Fruit fly (Drosophila melanogaster) whole organism, embryonic: ENCODE measurements around the gene Cpr73D.
A peak's percentile ranks its signal among the peaks of the same experiment; 100 is the strongest.

Source experiments
- Bdp1 ChIP-seq: fragments of 200-800 bp; sonication (Bioruptor generic); optimal IDR thresholded peaks from 3 replicates; lab custom pipeline; 2016; ENCODE audit warnings: missing biosample characterization, missing genetic modification characterization
- CG10209 ChIP-seq: fragments of 200-800 bp; sonication (Bioruptor generic); optimal IDR thresholded peaks from 3 replicates; lab custom pipeline; 2017; ENCODE audit warnings: missing biosample characterization, mild to moderate bottlenecking, missing genetic modification characterization, missing genetic modification reagents
- CG10321 ChIP-seq: fragments of 200-800 bp; sonication (Bioruptor generic); IDR thresholded peaks from 2 replicates; pipeline ENCODE4 v1.3.6; 2022; ENCODE audit warnings: missing biosample characterization, missing genetic modification characterization
- CG11695 ChIP-seq: fragments of 200-800 bp; sonication (Bioruptor generic); IDR thresholded peaks from 3 replicates; pipeline ENCODE4 v1.3.6; 2022; ENCODE audit warnings: missing biosample characterization, missing genetic modification characterization
- CG12391 ChIP-seq: fragments of 200-800 bp; sonication (Bioruptor generic); optimal IDR thresholded peaks from 3 replicates; lab custom pipeline; 2018; ENCODE audit warnings: missing biosample characterization, mild to moderate bottlenecking, missing genetic modification characterization, moderate library complexity
- CG14014 ChIP-seq: fragments of 200-800 bp; sonication (Bioruptor generic); IDR thresholded peaks from 2 replicates; pipeline ENCODE4 v1.3.6; 2022; ENCODE audit warnings: missing biosample characterization, missing genetic modification characterization
- CG14667 ChIP-seq: fragments of 200-800 bp; sonication (Bioruptor generic); IDR thresholded peaks from 2 replicates; pipeline ENCODE4 v1.3.6; 2022; ENCODE audit warnings: missing biosample characterization, missing genetic modification characterization
- CG17359 ChIP-seq: fragments of 200-800 bp; sonication (Bioruptor generic); optimal IDR thresholded peaks from 3 replicates; lab custom pipeline; 2018; ENCODE audit warnings: missing biosample characterization, mild to moderate bottlenecking, missing genetic modification characterization, moderate library complexity
- CG17361 ChIP-seq: fragments of 200-800 bp; sonication (Bioruptor generic); IDR thresholded peaks from 3 replicates; pipeline ENCODE4 v1.3.6; 2022; ENCODE audit warnings: missing biosample characterization, missing genetic modification characterization
- CG17385 ChIP-seq: fragments of 200-800 bp; sonication (Bioruptor generic); optimal IDR thresholded peaks from 3 replicates; lab custom pipeline; 2018; ENCODE audit warnings: missing biosample characterization, mild to moderate bottlenecking, missing genetic modification characterization
- CG2129 ChIP-seq: fragments of 200-800 bp; sonication (Bioruptor generic); IDR thresholded peaks from 2 replicates; pipeline ENCODE4 v1.3.6; 2022; ENCODE audit warnings: missing biosample characterization, missing genetic modification characterization; ENCODE audit not compliant: partially characterized antibody
- CG30020 ChIP-seq: fragments of 200-800 bp; optimal IDR thresholded peaks from 2 replicates; lab custom pipeline; 2019; ENCODE audit warnings: missing biosample characterization, mild to moderate bottlenecking, missing genetic modification characterization, moderate library complexity
- CG33213 ChIP-seq: fragments of 200-800 bp; sonication (Bioruptor generic); optimal IDR thresholded peaks from 3 replicates; lab custom pipeline; 2016; ENCODE audit warnings: missing biosample characterization, missing genetic modification characterization
- CG33557 ChIP-seq: fragments of 200-800 bp; sonication (Bioruptor generic); optimal IDR thresholded peaks from 2 replicates; lab custom pipeline; 2019; ENCODE audit warnings: missing biosample characterization, mild to moderate bottlenecking, missing genetic modification characterization, moderate library complexity
- CG4360 ChIP-seq: fragments of 200-800 bp; sonication (Bioruptor generic); IDR thresholded peaks from 2 replicates; pipeline ENCODE4 v1.3.6; 2022; ENCODE audit warnings: missing biosample characterization, missing genetic modification characterization
- CG4707 ChIP-seq: fragments of 200-800 bp; sonication (Bioruptor generic); optimal IDR thresholded peaks from 2 replicates; lab custom pipeline; 2018; ENCODE audit warnings: missing biosample characterization, mild to moderate bottlenecking, missing genetic modification characterization, moderate library complexity
- CG4820 ChIP-seq: fragments of 200-800 bp; sonication (Bioruptor generic); optimal IDR thresholded peaks from 3 replicates; lab custom pipeline; 2016; ENCODE audit warnings: missing biosample characterization, missing genetic modification characterization
- CG6175 ChIP-seq: fragments of 200-800 bp; sonication (Bioruptor generic); IDR thresholded peaks from 3 replicates; pipeline ENCODE4 v1.3.6; 2022; ENCODE audit warnings: missing biosample characterization, missing genetic modification characterization
- CG6791 ChIP-seq: fragments of 200-800 bp; sonication (Bioruptor generic); IDR thresholded peaks from 3 replicates; pipeline ENCODE4 v1.3.6; 2022; ENCODE audit warnings: missing biosample characterization, missing genetic modification characterization; ENCODE audit not compliant: partially characterized antibody
- CG7372 ChIP-seq: fragments of 200-800 bp; sonication (Bioruptor generic); IDR thresholded peaks from 2 replicates; pipeline ENCODE4 v1.3.6; 2022; ENCODE audit warnings: missing biosample characterization, missing genetic modification characterization
- CG9215 ChIP-seq: fragments of 200-800 bp; sonication (Bioruptor generic); IDR thresholded peaks from 2 replicates; pipeline ENCODE4 v1.3.6; 2022; ENCODE audit warnings: missing biosample characterization, missing genetic modification characterization
- CG9932 ChIP-seq: fragments of 200-800 bp; sonication (Bioruptor generic); IDR thresholded peaks from 2 replicates; pipeline ENCODE4 v1.3.6; 2022; ENCODE audit warnings: missing biosample characterization, missing genetic modification characterization
- CoRest ChIP-seq: fragments of 200-800 bp; sonication (Bioruptor generic); optimal IDR thresholded peaks from 3 replicates; lab custom pipeline; 2018; ENCODE audit warnings: missing biosample characterization, mild to moderate bottlenecking, missing genetic modification characterization, moderate library complexity
- Dad ChIP-seq: fragments of 200-800 bp; sonication (Bioruptor generic); optimal IDR thresholded peaks from 3 replicates; lab custom pipeline; 2016; ENCODE audit warnings: missing biosample characterization, missing genetic modification characterization
- Dbx ChIP-seq: fragments of 200-800 bp; sonication (Bioruptor generic); IDR thresholded peaks from 3 replicates; pipeline ENCODE4 v1.3.6; 2022; ENCODE audit warnings: missing biosample characterization, missing genetic modification characterization
- Dip3 ChIP-seq: fragments of 200-800 bp; sonication (Bioruptor generic); optimal IDR thresholded peaks from 3 replicates; lab custom pipeline; 2016; ENCODE audit warnings: missing biosample characterization, missing genetic modification characterization
- Dp ChIP-seq: fragments of 200-800 bp; sonication (Bioruptor generic); optimal IDR thresholded peaks from 2 replicates; lab custom pipeline; 2018; ENCODE audit warnings: missing biosample characterization, mild to moderate bottlenecking, missing genetic modification characterization, moderate library complexity
- Dref ChIP-seq: fragments of 200-800 bp; sonication (Bioruptor generic); IDR thresholded peaks from 2 replicates; pipeline ENCODE4 v1.3.6; 2022; ENCODE audit warnings: missing biosample characterization, missing genetic modification characterization
- Ets65A ChIP-seq: fragments of 200-800 bp; sonication (Bioruptor generic); peaks from one replicate; lab custom pipeline; 2016; ENCODE audit warnings: missing biosample characterization, missing genetic modification characterization
- Ets97D ChIP-seq: fragments of 200-800 bp; sonication (Bioruptor generic); optimal IDR thresholded peaks from 3 replicates; lab custom pipeline; 2016; ENCODE audit warnings: missing biosample characterization, missing genetic modification characterization
- HHEX ChIP-seq: fragments of 200-800 bp; sonication (Bioruptor generic); optimal IDR thresholded peaks from 3 replicates; lab custom pipeline; 2017; ENCODE audit warnings: missing biosample characterization, mild to moderate bottlenecking, missing genetic modification characterization, missing genetic modification reagents
- Hand ChIP-seq: fragments of 200-800 bp; sonication (Bioruptor generic); optimal IDR thresholded peaks from 2 replicates; lab custom pipeline; 2017; ENCODE audit warnings: mild to moderate bottlenecking, missing biosample characterization, missing genetic modification reagents, missing genetic modification characterization
- MESR4 ChIP-seq: fragments of 200-800 bp; sonication (Bioruptor generic); optimal IDR thresholded peaks from 2 replicates; lab custom pipeline; 2018; ENCODE audit warnings: missing biosample characterization, mild to moderate bottlenecking, missing genetic modification characterization, moderate library complexity
- Myb ChIP-seq: fragments of 200-800 bp; sonication (Bioruptor generic); optimal IDR thresholded peaks from 2 replicates; lab custom pipeline; 2016; ENCODE audit warnings: missing biosample characterization, missing genetic modification characterization
- NK7.1 ChIP-seq: fragments of 200-800 bp; sonication (Bioruptor generic); optimal IDR thresholded peaks from 3 replicates; lab custom pipeline; 2016; ENCODE audit warnings: missing biosample characterization, missing genetic modification characterization
- Taf1 ChIP-seq: fragments of 200-800 bp; sonication (Bioruptor generic); IDR thresholded peaks from 2 replicates; pipeline ENCODE4 v1.3.6; 2022; ENCODE audit warnings: missing biosample characterization, missing genetic modification characterization
- amos ChIP-seq: fragments of 200-800 bp; sonication (Bioruptor generic); IDR thresholded peaks from 2 replicates; pipeline ENCODE4 v1.3.6; 2022; ENCODE audit warnings: missing biosample characterization, missing genetic modification characterization; ENCODE audit not compliant: partially characterized antibody
- btn ChIP-seq: fragments of 200-800 bp; sonication (Bioruptor generic); optimal IDR thresholded peaks from 2 replicates; lab custom pipeline; 2016; ENCODE audit warnings: missing biosample characterization, missing genetic modification characterization
- chinmo ChIP-seq: fragments of 200-800 bp; sonication (Bioruptor generic); IDR thresholded peaks from 4 replicates; pipeline ENCODE4 v1.3.6; 2022; ENCODE audit warnings: missing biosample characterization, missing genetic modification characterization; ENCODE audit not compliant: partially characterized antibody
- dimm ChIP-seq: fragments of 200-800 bp; sonication (Bioruptor generic); IDR thresholded peaks from 2 replicates; pipeline ENCODE4 v1.3.6; 2022; ENCODE audit warnings: missing biosample characterization, missing genetic modification characterization
- fd64A ChIP-seq: fragments of 200-800 bp; sonication (Bioruptor generic); optimal IDR thresholded peaks from 3 replicates; lab custom pipeline; 2018; ENCODE audit warnings: missing biosample characterization, mild to moderate bottlenecking, missing genetic modification characterization
- ftz-f1 ChIP-seq: fragments of 200-800 bp; sonication (Bioruptor generic); optimal IDR thresholded peaks from 2 replicates; lab custom pipeline; 2016; ENCODE audit warnings: missing biosample characterization, missing genetic modification characterization
- gce ChIP-seq: fragments of 200-800 bp; sonication (Bioruptor generic); IDR thresholded peaks from 3 replicates; pipeline ENCODE4 v1.3.6; 2022; ENCODE audit warnings: missing biosample characterization, missing genetic modification characterization
- hkb ChIP-seq, 2 experiments: fragments of 200-800 bp in 1 of 2; fragments of >200 bp in 1 of 2; sonication (Bioruptor generic) in 1 of 2; IDR thresholded peaks in 1 of 2; optimal IDR thresholded peaks in 1 of 2; 2 replicates each; pipeline versions ENCODE4 v1.3.6 to Lab custom; 2017 to 2022; ENCODE audit warnings: missing biosample characterization in 1 of 2, missing genetic modification characterization in 1 of 2
- nerfin-1 ChIP-seq: fragments of 200-800 bp; sonication (Bioruptor generic); optimal IDR thresholded peaks from 3 replicates; lab custom pipeline; 2019; ENCODE audit warnings: missing biosample characterization, mild to moderate bottlenecking, missing genetic modification characterization, moderate library complexity
- nerfin-2 ChIP-seq: fragments of 200-800 bp; sonication (Bioruptor generic); IDR thresholded peaks from 2 replicates; pipeline ENCODE4 v1.3.6; 2022; ENCODE audit warnings: missing biosample characterization, missing genetic modification characterization; ENCODE audit not compliant: partially characterized antibody
- org-1 ChIP-seq: fragments of 200-800 bp; sonication (Bioruptor generic); optimal IDR thresholded peaks from 2 replicates; lab custom pipeline; 2017; ENCODE audit warnings: missing biosample characterization, missing genetic modification characterization
- tna ChIP-seq: fragments of 200-800 bp; sonication (Bioruptor generic); IDR thresholded peaks from 2 replicates; pipeline ENCODE4 v1.3.6; 2022; ENCODE audit warnings: missing biosample characterization, missing genetic modification characterization; ENCODE audit not compliant: partially characterized antibody
- zfh1 ChIP-seq: fragments of 200-800 bp; sonication (Bioruptor generic); IDR thresholded peaks from 3 replicates; pipeline ENCODE4 v1.3.6; 2022; ENCODE audit warnings: missing biosample characterization, missing genetic modification characterization

The Cpr73D gene

DNA sequence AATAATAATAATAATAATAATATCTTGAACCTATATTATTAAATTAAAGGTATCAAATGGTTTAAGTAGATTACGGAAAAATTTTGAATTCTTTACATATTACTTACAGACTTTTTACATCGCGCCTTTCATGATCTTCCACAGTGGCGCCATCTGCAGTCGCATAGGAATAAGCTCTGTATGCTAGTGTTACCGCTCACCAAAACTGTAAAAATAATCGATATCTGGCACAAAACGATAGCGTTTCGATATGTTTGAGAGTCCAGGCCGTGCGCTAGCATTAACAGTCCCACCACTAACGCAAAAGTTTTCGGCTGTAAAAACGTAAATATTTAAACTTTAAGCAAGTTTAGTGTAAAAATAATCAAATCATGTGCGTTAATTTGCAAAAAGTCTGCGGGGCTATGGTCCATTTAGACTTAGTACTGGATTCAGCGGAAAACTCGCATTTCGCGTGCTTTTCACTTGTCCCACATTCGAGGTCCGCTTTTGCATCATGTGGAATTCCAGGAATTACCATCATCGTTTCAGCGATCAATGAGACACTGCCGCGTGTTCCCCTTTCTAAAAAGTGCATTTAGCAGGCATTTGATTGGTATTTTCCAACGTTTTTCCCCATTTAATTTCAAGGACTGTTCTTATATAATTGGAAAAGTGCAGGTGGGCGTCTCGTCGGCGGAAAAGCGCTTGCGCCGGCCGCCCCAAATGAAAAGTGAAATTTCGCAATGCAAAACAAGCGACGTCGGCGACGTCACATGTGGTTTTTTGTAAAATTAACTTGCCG lies 2.1 kb downstream of the Cpr73D start (continued):
- TF ChIP-seq CG2129 (GFP tag; lab: Robert Waterston, UW) = peak; percentile 62
- peak; percentile 85; the same call in 3 of the 4 replicates for TF ChIP-seq chinmo (GFP tag; lab: Robert Waterston, UW)
- peak; percentile 58 for TF ChIP-seq tna (GFP tag; lab: Robert Waterston, UW)
- peak; percentile 57 for TF ChIP-seq CG9932 (GFP tag; lab: Robert Waterston, UW)
- TF ChIP-seq CG6175 = no peak
- TF ChIP-seq hkb (optimal IDR thresholded peaks at IDR 0.05; lab: Kevin White, UChicago) = no peak
- TF ChIP-seq hkb (GFP tag; IDR thresholded peaks at IDR 0.05; lab: Robert Waterston, UW) = peak; percentile 35; the same call in 1 of the 2 replicates
- peak; percentile 96 for TF ChIP-seq Dp (GFP tag; lab: Kevin White, UChicago)
- TF ChIP-seq CG17361 (GFP tag; lab: Robert Waterston, UW) = no peak
- no peak for TF ChIP-seq Taf1
- TF ChIP-seq Dbx (GFP tag; lab: Robert Waterston, UW) = peak; percentile 64; the same call in 2 of the 3 replicates
- TF ChIP-seq Bdp1 (GFP tag; lab: Kevin White, UChicago) = no peak
- no peak for TF ChIP-seq CG14667 (GFP tag; lab: Robert Waterston, UW)
- peak; percentile 36 for TF ChIP-seq CoRest
- TF ChIP-seq CG11695 (GFP tag; lab: Robert Waterston, UW) = no peak
- no peak for TF ChIP-seq btn
- TF ChIP-seq Dad (GFP tag; lab: Kevin White, UChicago) = no peak
- TF ChIP-seq MESR4 (GFP tag; lab: Kevin White, UChicago) = peak; percentile 15
- peak; percentile 95; the same call in 1 of the 2 replicates for TF ChIP-seq amos (GFP tag; lab: Robert Waterston, UW)
- peak; percentile 86 for TF ChIP-seq CG33213 (GFP tag; lab: Kevin White, UChicago)
- peak; percentile 80 for TF ChIP-seq Ets97D
- TF ChIP-seq CG14014 (GFP tag; lab: Robert Waterston, UW) = no peak; the same call in 1 of the 2 replicates
- no peak for TF ChIP-seq CG7372 (GFP tag; lab: Robert Waterston, UW)
- TF ChIP-seq ftz-f1 = no peak
- TF ChIP-seq nerfin-1 (tag; lab: Kevin White, UChicago) = peak; percentile 9
- TF ChIP-seq zfh1 (GFP tag; lab: Robert Waterston, UW) = peak; percentile 49; the same call in 2 of the 3 replicates
- TF ChIP-seq Dip3 (GFP tag; lab: Kevin White, UChicago) = peak; percentile 2
- TF ChIP-seq HHEX (GFP tag; lab: Kevin White, UChicago) = no peak
- TF ChIP-seq nerfin-2 (GFP tag; lab: Robert Waterston, UW) = peak; percentile 43; the same call in 1 of the 2 replicates
- no peak for TF ChIP-seq Hand (GFP tag; lab: Kevin White, UChicago)
- peak; percentile 91 for TF ChIP-seq CG6791 (GFP tag; lab: Robert Waterston, UW)
- no peak for TF ChIP-seq CG17385 (GFP tag; lab: Kevin White, UChicago)
- no peak for TF ChIP-seq CG10209 (GFP tag; lab: Kevin White, UChicago)
- peak; percentile 90 for TF ChIP-seq Dref (GFP tag; lab: Robert Waterston, UW)
- no peak for TF ChIP-seq CG33557 (GFP tag; lab: Kevin White, UChicago)
- TF ChIP-seq gce (GFP tag; lab: Robert Waterston, UW) = no peak
- no peak for TF ChIP-seq CG4360 (GFP tag; lab: Robert Waterston, UW)
- peak; percentile 84 for TF ChIP-seq Myb (GFP tag; lab: Kevin White, UChicago)
- no peak for TF ChIP-seq CG4707
- no peak for TF ChIP-seq CG4820 (GFP tag; lab: Kevin White, UChicago)
- TF ChIP-seq CG9215 (GFP tag; lab: Robert Waterston, UW) = no peak
- TF ChIP-seq fd64A (GFP tag; lab: Kevin White, UChicago) = no peak
- TF ChIP-seq CG12391 = peak; percentile 29
- peak; percentile 92 for TF ChIP-seq Ets65A (GFP tag; lab: Kevin White, UChicago)
- no peak for TF ChIP-seq org-1
- no peak for TF ChIP-seq dimm
- TF ChIP-seq CG30020 (tag; lab: Kevin White, UChicago) = peak; percentile 0
- no peak for TF ChIP-seq NK7.1 (GFP tag; lab: Kevin White, UChicago)
- no peak for TF ChIP-seq CG10321 (GFP tag; lab: Robert Waterston, UW)
- peak; percentile 10 for TF ChIP-seq CG17359
